Fruit fly (Drosophila melanogaster): Measurements from ENCODE around the gene CG1677.

The CG1677 gene

DNA sequence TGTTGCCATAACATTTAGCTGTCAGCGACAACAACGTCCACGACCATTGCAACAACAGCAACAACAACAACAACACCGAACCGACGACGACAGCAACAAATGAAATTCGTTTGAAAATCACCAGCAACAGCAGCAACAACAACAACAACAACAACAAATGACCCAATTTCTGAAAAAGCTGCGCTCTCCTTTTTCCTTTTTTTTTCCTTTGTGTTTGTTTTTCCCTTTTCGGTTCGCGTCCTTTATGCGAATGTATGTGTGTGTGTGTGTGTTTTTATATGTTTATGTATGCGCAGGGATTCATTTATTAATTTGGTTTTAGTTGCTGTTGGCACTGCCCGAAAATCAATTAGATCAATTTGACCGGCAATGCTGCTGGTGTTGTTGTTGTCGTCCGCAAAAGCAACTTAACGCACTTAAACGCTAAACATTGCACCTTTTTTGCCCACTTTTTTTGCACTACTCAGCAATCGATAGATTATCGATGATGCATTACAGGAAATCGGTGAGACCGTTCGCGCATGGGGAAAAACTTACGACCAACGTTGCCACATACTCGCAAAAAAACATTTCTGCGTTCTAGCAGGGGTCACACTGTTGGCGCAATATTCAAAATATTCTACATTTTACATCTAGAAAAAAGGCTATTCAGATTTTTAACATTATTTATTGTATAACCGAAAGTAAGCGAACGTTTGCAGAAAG is 114.6 kb downstream of the CG1677 start, which contains the start of gene unc-119 (continued):
- TF ChIP-seq Dref (GFP tag; IDR thresholded peaks at IDR 0.05) (peak; percentile 86), CG15514 (GFP tag; optimal IDR thresholded peaks at IDR 0.05) (peak; percentile 52), CG8359 (GFP tag; optimal IDR thresholded peaks at IDR 0.05; ENCODE audit: borderline replicate concordance) (no peak), CG9932 (GFP tag; IDR thresholded peaks at IDR 0.05) (no peak), Asciz (GFP tag; optimal IDR thresholded peaks at IDR 0.05) (no peak), CoRest (tag; optimal IDR thresholded peaks at IDR 0.05) (peak; percentile 52), hbn (GFP tag; IDR thresholded peaks at IDR 0.05; ENCODE audit: partially characterized antibody) (peak; percentile 51; the same call in 1 of the 2 replicates), CG16815 (GFP tag; optimal IDR thresholded peaks at IDR 0.05) (no peak), pan (optimal IDR thresholded peaks at IDR 0.05) (no peak), pan (GFP tag; optimal IDR thresholded peaks at IDR 0.05 in 1 of 2, IDR thresholded peaks at IDR 0.05 in 1 of 2) (no peak), CG9876 (GFP tag; optimal IDR thresholded peaks at IDR 0.05) (no peak), tin (GFP tag; optimal IDR thresholded peaks at IDR 0.05) (no peak), CG11247 (GFP tag; IDR thresholded peaks at IDR 0.05) (no peak), salm (tag; optimal IDR thresholded peaks at IDR 0.05) (no peak), gcm (GFP tag; optimal IDR thresholded peaks at IDR 0.05) (no peak), NK7.1 (GFP tag; optimal IDR thresholded peaks at IDR 0.05) (no peak), CG2889 (GFP tag; IDR thresholded peaks at IDR 0.05) (no peak), CG7556 (GFP tag; optimal IDR thresholded peaks at IDR 0.05) (no peak), unc-4 (GFP tag; IDR thresholded peaks at IDR 0.05; ENCODE audit: partially characterized antibody) (peak; percentile 72), CG14441 (GFP tag; IDR thresholded peaks at IDR 0.05) (no peak), Atf3 (GFP tag; optimal IDR thresholded peaks at IDR 0.05) (no peak), pb (GFP tag; optimal IDR thresholded peaks at IDR 0.05) (no peak), tgo (GFP tag; IDR thresholded peaks at IDR 0.05) (no peak), CG30020 (tag; optimal IDR thresholded peaks at IDR 0.05) (peak; percentile 32), CG2678 (tag; optimal IDR thresholded peaks at IDR 0.05) (no peak), CG9609 (GFP tag; optimal IDR thresholded peaks at IDR 0.05) (no peak), Sry-δ (GFP tag; optimal IDR thresholded peaks at IDR 0.05) (peak; percentile 76), MBD-R2 (GFP tag; IDR thresholded peaks at IDR 0.05) (peak; percentile 46), CG30431 (GFP tag; optimal IDR thresholded peaks at IDR 0.05) (no peak), psq (GFP tag; optimal IDR thresholded peaks at IDR 0.05) (no peak), CG15479 (GFP tag; optimal IDR thresholded peaks at IDR 0.05) (no peak), CG8290 (GFP tag; optimal IDR thresholded peaks at IDR 0.05) (peak; percentile 23), CG8290 (tag; optimal IDR thresholded peaks at IDR 0.05) (peak in 1 of 2 experiments; percentile 70), C15 (GFP tag; IDR thresholded peaks at IDR 0.05) (no peak), Elba2 (GFP tag; optimal IDR thresholded peaks at IDR 0.05) (no peak), Mad (GFP tag; optimal IDR thresholded peaks at IDR 0.05) (no peak), nmo (GFP tag; optimal IDR thresholded peaks at IDR 0.05) (peak; percentile 42), Oli (tag; optimal IDR thresholded peaks at IDR 0.05) (no peak), Nf-YC (tag; optimal IDR thresholded peaks at IDR 0.05) (peak; percentile 21), CG11723 (GFP tag; optimal IDR thresholded peaks at IDR 0.05) (no peak), pum (GFP tag; optimal IDR thresholded peaks at IDR 0.05) (no peak), jigr1 (GFP tag; IDR thresholded peaks at IDR 0.05) (no peak), sd (tag; optimal IDR thresholded peaks at IDR 0.05) (peak; percentile 19), lbe (GFP tag; optimal IDR thresholded peaks at IDR 0.05) (no peak), CG7839 (tag; optimal IDR thresholded peaks at IDR 0.05) (no peak), CG8944 (GFP tag; optimal IDR thresholded peaks at IDR 0.05) (no peak), tll (GFP tag; optimal IDR thresholded peaks at IDR 0.05) (no peak), gcm2 (GFP tag; optimal IDR thresholded peaks at IDR 0.05) (no peak), CG31224 (GFP tag; IDR thresholded peaks at IDR 0.05) (no peak), gfzf (GFP tag; optimal IDR thresholded peaks at IDR 0.05) (peak; percentile 80)

Measured in whole organism, embryonic.